Worm (Caenorhabditis elegans) whole organism, L4 larva: ENCODE measurements around the gene F10G2.10.

Source experiments
- F26F4.8 ChIP-seq: fragments of 200-800 bp; sonication (Bioruptor generic); conservative IDR thresholded peaks from 2 replicates; pipeline ENCODE4 v1.3.6; 2022; ENCODE audit warnings: missing genetic modification characterization, missing compliant biosample characterization
- F37D6.2 ChIP-seq: sonication (generic microtip); optimal IDR thresholded peaks from 2 replicates; lab custom pipeline; 2016; ENCODE audit warnings: mild to moderate bottlenecking, missing genetic modification characterization, missing compliant biosample characterization
- F49E8.2 ChIP-seq: sonication (generic microtip); optimal IDR thresholded peaks from 2 replicates; lab custom pipeline; 2016; ENCODE audit warnings: missing compliant biosample characterization, mild to moderate bottlenecking, missing genetic modification characterization, borderline replicate concordance
- T20F7.1 ChIP-seq: fragments of 200-800 bp; sonication (Bioruptor generic); optimal IDR thresholded peaks from 2 replicates; lab custom pipeline; 2018; ENCODE audit warnings: mild to moderate bottlenecking, missing genetic modification characterization, missing compliant biosample characterization
- Y48G9A.11 ChIP-seq: fragments of 200-800 bp; sonication (Bioruptor generic); IDR thresholded peaks from 2 replicates; pipeline ENCODE4 v1.3.6; 2022; ENCODE audit warnings: missing genetic modification reagents, missing genetic modification characterization, missing compliant biosample characterization
- aha-1 ChIP-seq: fragments of 150-350 bp; peaks from one replicate; lab custom pipeline; 2014; ENCODE audit warnings: missing biosample characterization, missing genetic modification characterization
- ama-1 ChIP-seq: fragments of 150-350 bp; optimal IDR thresholded peaks from 2 replicates; lab custom pipeline; 2014; ENCODE audit warnings: inconsistent platforms, mixed read lengths
- ceh-28 ChIP-seq: fragments of 150-350 bp; optimal IDR thresholded peaks from 2 replicates; lab custom pipeline; 2014; ENCODE audit warnings: missing biosample characterization, missing genetic modification reagents, missing genetic modification characterization
- cey-2 ChIP-seq: sonication (generic microtip); optimal IDR thresholded peaks from 3 replicates; lab custom pipeline; 2017; ENCODE audit warnings: missing genetic modification characterization, mild to moderate bottlenecking, missing compliant biosample characterization, antibody characterized with exemption, borderline replicate concordance; ENCODE audit not compliant: insufficient read depth
- ctbp-1 ChIP-seq: fragments of 200-800 bp; sonication (Bioruptor generic); IDR thresholded peaks from 2 replicates; pipeline ENCODE4 v1.3.6; 2022; ENCODE audit warnings: missing genetic modification reagents, missing genetic modification characterization, missing compliant biosample characterization
- daf-8 ChIP-seq: fragments of 200-800 bp; sonication (Bioruptor generic); IDR thresholded peaks from 2 replicates; pipeline ENCODE4 v1.3.6; 2022; ENCODE audit warnings: missing genetic modification characterization, missing compliant biosample characterization
- dmd-6 ChIP-seq: fragments of 200-800 bp; sonication (Bioruptor generic); IDR thresholded peaks from 2 replicates; pipeline ENCODE4 v1.3.6; 2022; ENCODE audit warnings: missing genetic modification reagents, missing genetic modification characterization, missing compliant biosample characterization
- dpl-1 ChIP-seq: fragments of 150-350 bp; optimal IDR thresholded peaks from 2 replicates; lab custom pipeline; 2014; ENCODE audit warnings: missing biosample characterization, missing genetic modification reagents, missing genetic modification characterization
- duxl-1 ChIP-seq: sonication (generic microtip); optimal IDR thresholded peaks from 2 replicates; lab custom pipeline; 2016; ENCODE audit warnings: mild to moderate bottlenecking, missing genetic modification characterization, moderate library complexity, missing compliant biosample characterization; ENCODE audit not compliant: poor library complexity
- fos-1 ChIP-seq: fragments of 150-350 bp; optimal IDR thresholded peaks from 2 replicates; lab custom pipeline; 2014; ENCODE audit warnings: missing biosample characterization, missing genetic modification characterization
- hif-1 ChIP-seq, 2 experiments: sonication (generic microtip); optimal IDR thresholded peaks; 2 replicates each; lab custom pipeline; 2016 to 2017; ENCODE audit warnings: missing compliant biosample characterization in 2 of 2, missing genetic modification characterization in 2 of 2, missing genetic modification reagents in 2 of 2, missing genotype in 2 of 2, mild to moderate bottlenecking in 1 of 2
- hlh-30 ChIP-seq: sonication (generic microtip); optimal IDR thresholded peaks from 2 replicates; lab custom pipeline; 2017; ENCODE audit warnings: antibody characterized with exemption, mild to moderate bottlenecking, missing genetic modification characterization, missing compliant biosample characterization; ENCODE audit not compliant: insufficient read depth
- hmg-1.1 ChIP-seq: fragments of 200-800 bp; sonication (Bioruptor generic); IDR thresholded peaks from 2 replicates; pipeline ENCODE4 v1.3.6; 2022; ENCODE audit warnings: missing genetic modification reagents, missing genetic modification characterization, missing compliant biosample characterization
- jun-1 ChIP-seq: fragments of 150-350 bp; optimal IDR thresholded peaks from 2 replicates; lab custom pipeline; 2014; ENCODE audit warnings: missing biosample characterization, missing genetic modification reagents, missing genetic modification characterization
- lin-13 ChIP-seq: fragments of 150-350 bp; optimal IDR thresholded peaks from 2 replicates; lab custom pipeline; 2014; ENCODE audit warnings: missing biosample characterization, missing genetic modification reagents, missing genetic modification characterization
- mes-2 ChIP-seq: sonication (generic microtip); optimal IDR thresholded peaks from 2 replicates; lab custom pipeline; 2016; ENCODE audit warnings: missing genotype, mild to moderate bottlenecking, missing genetic modification characterization, missing compliant biosample characterization; ENCODE audit not compliant: poor library complexity, severe bottlenecking
- mxl-3 ChIP-seq: fragments of 200-800 bp; sonication (Bioruptor generic); optimal IDR thresholded peaks from 2 replicates; lab custom pipeline; 2018; ENCODE audit warnings: mild to moderate bottlenecking, missing genetic modification characterization, missing compliant biosample characterization
- nhr-10 ChIP-seq: fragments of 150-350 bp; optimal IDR thresholded peaks from 2 replicates; lab custom pipeline; 2014; ENCODE audit warnings: missing biosample characterization, missing genetic modification characterization
- nhr-111 ChIP-seq: fragments of 200-800 bp; sonication (Bioruptor generic); optimal IDR thresholded peaks from 2 replicates; lab custom pipeline; 2018; ENCODE audit warnings: mild to moderate bottlenecking, missing genetic modification characterization, missing compliant biosample characterization
- nhr-25 ChIP-seq: sonication (generic microtip); optimal IDR thresholded peaks from 2 replicates; lab custom pipeline; 2017; ENCODE audit warnings: missing genetic modification characterization, mild to moderate bottlenecking, missing compliant biosample characterization, antibody characterized with exemption, moderate library complexity, borderline replicate concordance; ENCODE audit not compliant: insufficient read depth
- nhr-41 ChIP-seq: fragments of 200-800 bp; sonication (Bioruptor generic); IDR thresholded peaks from 2 replicates; pipeline ENCODE4 v1.3.6; 2022; ENCODE audit warnings: missing genetic modification reagents, missing genetic modification characterization, missing compliant biosample characterization
- nhr-48 ChIP-seq: sonication (generic microtip); optimal IDR thresholded peaks from 2 replicates; lab custom pipeline; 2016; ENCODE audit warnings: mild to moderate bottlenecking, missing genetic modification characterization, missing compliant biosample characterization
- php-3 ChIP-seq: fragments of 200-800 bp; sonication (Bioruptor generic); IDR thresholded peaks from 2 replicates; pipeline ENCODE4 v1.3.6; 2022; ENCODE audit warnings: missing genetic modification reagents, missing genetic modification characterization, missing compliant biosample characterization
- pqm-1 ChIP-seq: sonication (generic microtip); optimal IDR thresholded peaks from 2 replicates; lab custom pipeline; 2017; ENCODE audit warnings: missing biosample characterization, missing genetic modification characterization
- spr-3 ChIP-seq: fragments of 200-800 bp; sonication (Bioruptor generic); optimal IDR thresholded peaks from 2 replicates; lab custom pipeline; 2018; ENCODE audit warnings: mild to moderate bottlenecking, missing genetic modification characterization, missing compliant biosample characterization
- unc-39 ChIP-seq: sonication (generic microtip); optimal IDR thresholded peaks from 2 replicates; lab custom pipeline; 2017; ENCODE audit warnings: missing biosample characterization, missing genetic modification characterization
- unc-62 ChIP-seq, 3 experiments: fragments of 150-350 bp in 1 of 3; sonication (generic microtip); optimal IDR thresholded peaks in 2 of 3; peaks in 1 of 3; 1 replicate in 1 of 3; 2 replicates in 2 of 3; lab custom pipeline; 2014 to 2017; ENCODE audit warnings: missing biosample characterization in 3 of 3, missing genetic modification characterization in 3 of 3, missing genetic modification reagents in 3 of 3, missing genotype in 1 of 3
- zip-2 ChIP-seq: fragments of 150-350 bp; optimal IDR thresholded peaks from 2 replicates; lab custom pipeline; 2014; ENCODE audit warnings: missing biosample characterization, missing genetic modification characterization

F10G2.10 gene

DNA sequence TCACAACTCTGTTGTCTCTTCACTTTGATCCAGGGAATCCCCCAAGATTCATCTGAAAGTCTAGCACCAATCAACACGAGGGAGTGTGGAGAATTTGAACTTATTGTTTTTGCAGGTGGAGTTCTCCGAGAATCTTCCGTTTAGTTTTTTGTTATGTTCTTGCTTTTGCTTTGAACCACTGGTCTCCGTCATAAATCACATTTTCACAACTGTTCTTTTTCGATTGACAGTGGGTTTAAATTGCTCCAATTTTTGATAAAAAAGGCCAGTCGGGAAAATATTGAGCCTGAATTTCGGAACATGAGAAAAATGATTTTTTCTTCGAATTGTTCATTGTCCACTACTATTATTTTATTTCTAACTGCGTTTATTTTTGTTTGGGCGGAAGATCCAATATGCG lies at the start of gene F10G2.10:
TSS of gene F10G2.10 (plus strand) at position 301 of the 400 bp plus-strand sequence.
- TF ChIP-seq unc-62 (GFP tag; optimal IDR thresholded peaks at IDR 0.05 in 1 of 2; lab: Kevin White, UChicago) (peak in 1 of 2 experiments; percentile 39), unc-62 (tag; optimal IDR thresholded peaks at IDR 0.05; lab: Kevin White, UChicago) (no peak), lin-13 (no peak)

DNA sequence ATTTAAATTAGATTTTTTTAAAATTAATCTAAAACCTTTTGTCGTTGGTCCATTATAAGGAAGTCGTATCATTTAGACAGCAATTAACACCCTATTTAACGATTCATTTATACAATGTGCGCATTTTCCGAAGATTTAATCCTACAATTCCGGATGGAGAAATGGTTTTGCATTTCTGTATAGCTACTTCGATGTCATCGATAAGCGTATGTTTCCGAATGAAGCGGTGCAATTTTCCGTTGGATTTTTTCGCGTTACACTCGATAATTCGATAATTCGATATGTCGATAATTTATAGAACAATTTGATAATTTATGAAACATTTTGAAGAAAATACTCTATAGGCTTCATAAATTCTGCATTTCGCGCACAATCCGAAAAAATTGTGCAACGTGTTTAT lies 47.0 kb upstream of the F10G2.10 start, which contains the start of gene C13A2.10:
TSS of gene C13A2.10 (minus strand) at position 101 of the 400 bp plus-strand sequence.
- TF ChIP-seq Y48G9A.11 (GFP tag; lab: Robert Waterston, UW) (no peak), cey-2 (tag; lab: Kevin White, UChicago) (no peak), jun-1 (tag; lab: Kevin White, UChicago) (no peak), unc-39 (tag; lab: Kevin White, UChicago) (no peak), mxl-3 (GFP tag; lab: Kevin White, UChicago) (no peak), hmg-1.1 (GFP tag; lab: Robert Waterston, UW) (no peak), lin-13 (no peak), aha-1 (tag; lab: Kevin White, UChicago) (no peak), dmd-6 (GFP tag; lab: Robert Waterston, UW) (no peak), nhr-25 (no peak), daf-8 (GFP tag; lab: Robert Waterston, UW) (no peak), dpl-1 (GFP tag; lab: Kevin White, UChicago) (no peak), hif-1 (tag; optimal IDR thresholded peaks at IDR 0.05; lab: Kevin White, UChicago) (no peak), ctbp-1 (GFP tag; lab: Robert Waterston, UW) (no peak), spr-3 (GFP tag; lab: Kevin White, UChicago) (no peak), hlh-30 (tag; lab: Kevin White, UChicago) (no peak)

DNA sequence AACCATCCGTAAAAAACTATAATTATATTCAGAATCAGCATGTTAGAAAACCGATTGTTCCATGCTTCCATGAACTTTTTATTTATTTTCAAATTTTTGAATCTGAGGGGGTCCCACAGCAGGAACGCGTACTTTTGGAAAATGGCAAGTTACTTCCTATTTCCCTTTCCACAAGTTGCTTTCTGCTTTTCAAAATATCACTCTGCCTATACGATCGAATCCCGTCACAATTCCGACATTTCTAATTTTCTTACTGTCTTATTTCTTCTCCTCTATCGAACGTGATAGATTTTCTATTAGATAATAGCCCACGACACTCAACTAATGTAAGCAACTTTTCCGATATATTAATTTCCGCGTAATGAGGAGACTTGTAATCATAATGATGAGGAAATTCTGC lies 46.5 kb upstream of the F10G2.10 start, which contains the start of gene C13A2.5:
TSS of gene C13A2.5 (plus strand) at position 301 of the 400 bp plus-strand sequence.
- TF ChIP-seq F26F4.8 (GFP tag; lab: Robert Waterston, UW) = no peak
- TF ChIP-seq nhr-41 (GFP tag; lab: Robert Waterston, UW) = no peak
- TF ChIP-seq mes-2 = no peak
- no peak for TF ChIP-seq nhr-10 (tag; lab: Kevin White, UChicago)
- TF ChIP-seq fos-1 (tag; lab: Kevin White, UChicago) = no peak
- TF ChIP-seq ceh-28 (tag; lab: Kevin White, UChicago) = no peak

DNA sequence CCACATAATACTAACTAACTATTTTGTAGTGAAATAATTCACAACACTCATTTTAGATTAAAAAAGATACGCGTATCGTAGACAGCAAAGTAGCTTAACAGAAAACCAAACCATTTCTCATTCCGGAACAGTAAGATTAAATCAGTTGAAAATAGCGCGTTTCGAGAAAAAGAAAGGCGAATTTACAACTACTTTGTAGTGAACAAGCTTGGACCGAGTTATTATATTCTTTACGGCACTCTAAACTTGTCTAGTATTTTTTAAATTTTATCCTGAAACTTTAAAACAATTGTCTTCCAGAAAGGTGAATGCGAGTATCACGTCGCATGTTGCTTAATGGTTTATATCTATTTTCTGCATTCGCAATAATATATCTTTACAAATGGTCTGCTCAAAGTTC lies 42.9 kb upstream of the F10G2.10 start, which contains the start of gene C13A2.4:
TSS of gene C13A2.4 (plus strand) at position 301 of the 400 bp plus-strand sequence.
- TF ChIP-seq ama-1 (lab: Kevin White, UChicago) (no peak), nhr-111 (GFP tag; lab: Kevin White, UChicago) (no peak), php-3 (GFP tag; lab: Robert Waterston, UW) (no peak), T20F7.1 (no peak), F49E8.2 (tag; lab: Kevin White, UChicago) (no peak), nhr-48 (no peak)

DNA sequence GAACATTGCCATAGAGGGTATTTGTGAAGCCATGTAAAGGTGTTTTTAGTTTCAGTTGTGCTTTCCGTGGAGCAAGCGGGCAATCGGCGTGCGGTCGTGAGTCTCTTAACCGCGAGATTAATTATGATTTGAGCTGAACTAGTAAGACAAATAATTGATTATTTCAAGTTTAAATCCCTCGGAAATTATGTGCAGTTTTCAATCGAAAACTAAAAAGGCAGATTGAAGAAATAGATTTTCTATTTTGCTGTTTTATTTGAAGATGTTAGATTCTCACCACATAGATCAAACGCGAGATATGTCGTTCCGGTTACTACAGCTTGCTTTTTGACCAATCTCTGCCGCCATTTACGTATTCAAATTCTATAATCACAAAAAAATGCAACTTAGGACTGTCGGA lies 40.0 kb upstream of the F10G2.10 start, which contains the start of gene C13A2.3:
TSS of gene C13A2.3 (plus strand) at position 301 of the 400 bp plus-strand sequence.
- TF ChIP-seq unc-39 (tag; lab: Kevin White, UChicago) = no peak
- peak in 1 of 2 experiments; percentile 28 for TF ChIP-seq unc-62 (GFP tag; optimal IDR thresholded peaks at IDR 0.05 in 1 of 2; lab: Kevin White, UChicago)
- TF ChIP-seq unc-62 (tag; optimal IDR thresholded peaks at IDR 0.05; lab: Kevin White, UChicago) = no peak
- TF ChIP-seq, all 104 proteins: peak for 1

DNA sequence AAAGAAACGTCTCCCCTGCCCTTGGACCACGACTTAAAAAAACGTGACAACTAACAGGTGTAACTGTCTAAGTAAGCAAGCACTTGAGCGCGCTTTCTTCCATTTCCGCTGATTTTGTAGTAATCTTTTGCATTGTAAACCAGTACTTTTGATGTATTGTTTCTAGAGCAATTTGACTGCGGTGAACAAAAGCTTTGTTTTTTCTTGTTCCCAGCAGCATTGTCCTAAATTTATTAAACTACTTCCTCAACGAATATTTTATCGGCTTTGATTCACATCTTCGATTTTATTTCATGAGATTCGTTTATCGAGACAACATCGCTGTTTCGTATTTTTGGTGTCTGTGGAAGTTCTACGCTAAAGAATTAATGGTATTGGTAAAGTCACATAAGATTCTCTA lies 33.3 kb upstream of the F10G2.10 start, which contains the start of gene C13A2.1:
TSS of gene C13A2.1 (plus strand) at position 301 of the 400 bp plus-strand sequence.
- TF ChIP-seq duxl-1 = no peak
- no peak for TF ChIP-seq zip-2 (tag; lab: Kevin White, UChicago)
- TF ChIP-seq F37D6.2 (tag; lab: Kevin White, UChicago) = no peak
- no peak for TF ChIP-seq pqm-1
- TF ChIP-seq lin-13 = no peak
